Worm (Caenorhabditis elegans) whole organism, L4 larva: ENCODE measurements around the gene H20E11.3.
A peak's percentile ranks its signal among the peaks of the same experiment; 100 is the strongest.

Experiments used
- D1046.2 ChIP-seq: fragments of 200-800 bp; sonication (Bioruptor generic); IDR thresholded peaks from 2 replicates; pipeline ENCODE4 v1.3.6; 2022; ENCODE audit warnings: missing genetic modification characterization, missing compliant biosample characterization
- F49E8.2 ChIP-seq: sonication (generic microtip); optimal IDR thresholded peaks from 2 replicates; lab custom pipeline; 2016; ENCODE audit warnings: missing compliant biosample characterization, mild to moderate bottlenecking, missing genetic modification characterization, borderline replicate concordance
- T20F7.1 ChIP-seq: fragments of 200-800 bp; sonication (Bioruptor generic); optimal IDR thresholded peaks from 2 replicates; lab custom pipeline; 2018; ENCODE audit warnings: mild to moderate bottlenecking, missing genetic modification characterization, missing compliant biosample characterization
- ZK337.2 ChIP-seq: fragments of 200-800 bp; sonication (Bioruptor generic); IDR thresholded peaks from 2 replicates; pipeline ENCODE4 v1.3.6; 2022; ENCODE audit warnings: missing genetic modification reagents, missing genetic modification characterization, missing compliant biosample characterization
- aha-1 ChIP-seq: fragments of 150-350 bp; peaks from one replicate; lab custom pipeline; 2014; ENCODE audit warnings: missing biosample characterization, missing genetic modification characterization
- aly-2 ChIP-seq: sonication (generic microtip); optimal IDR thresholded peaks from 2 replicates; lab custom pipeline; 2018; ENCODE audit warnings: missing biosample characterization, missing genetic modification characterization
- ama-1 ChIP-seq: fragments of 150-350 bp; optimal IDR thresholded peaks from 2 replicates; lab custom pipeline; 2014; ENCODE audit warnings: inconsistent platforms, mixed read lengths
- ceh-20 ChIP-seq: fragments of 200-800 bp; sonication (Bioruptor generic); IDR thresholded peaks from 2 replicates; pipeline ENCODE4 v1.3.6; 2022; ENCODE audit warnings: missing genetic modification reagents, missing genetic modification characterization, missing compliant biosample characterization
- ceh-32 ChIP-seq: sonication (generic microtip); optimal IDR thresholded peaks from 2 replicates; lab custom pipeline; 2016; ENCODE audit warnings: mild to moderate bottlenecking, missing genetic modification characterization, missing compliant biosample characterization; ENCODE audit not compliant: poor library complexity
- ctbp-1 ChIP-seq: fragments of 200-800 bp; sonication (Bioruptor generic); IDR thresholded peaks from 2 replicates; pipeline ENCODE4 v1.3.6; 2022; ENCODE audit warnings: missing genetic modification reagents, missing genetic modification characterization, missing compliant biosample characterization
- daf-16 ChIP-seq, 3 experiments: sonication (generic microtip); optimal IDR thresholded peaks; 2 replicates each; lab custom pipeline; 2016 to 2017; ENCODE audit warnings: missing genetic modification characterization in 3 of 3, missing genetic modification reagents in 3 of 3, mild to moderate bottlenecking in 2 of 3, missing compliant biosample characterization in 2 of 3, missing biosample characterization in 1 of 3, moderate library complexity in 1 of 3
- dmd-8 ChIP-seq: fragments of 200-800 bp; sonication (Bioruptor generic); IDR thresholded peaks from 2 replicates; pipeline ENCODE4 v1.3.6; 2022; ENCODE audit warnings: missing genetic modification characterization, missing compliant biosample characterization
- dpl-1 ChIP-seq: fragments of 150-350 bp; optimal IDR thresholded peaks from 2 replicates; lab custom pipeline; 2014; ENCODE audit warnings: missing biosample characterization, missing genetic modification reagents, missing genetic modification characterization
- egl-27 ChIP-seq: sonication (generic microtip); optimal IDR thresholded peaks from 3 replicates; lab custom pipeline; 2017; ENCODE audit warnings: missing biosample characterization, missing genetic modification reagents, missing genetic modification characterization
- fkh-10 ChIP-seq: fragments of 150-350 bp; optimal IDR thresholded peaks from 2 replicates; lab custom pipeline; 2014; ENCODE audit warnings: missing biosample characterization, missing genetic modification reagents, missing genetic modification characterization
- hif-1 ChIP-seq, 2 experiments: sonication (generic microtip); optimal IDR thresholded peaks; 2 replicates each; lab custom pipeline; 2016 to 2017; ENCODE audit warnings: missing compliant biosample characterization in 2 of 2, missing genetic modification characterization in 2 of 2, missing genetic modification reagents in 2 of 2, missing genotype in 2 of 2, mild to moderate bottlenecking in 1 of 2
- hlh-11 ChIP-seq: fragments of 200-800 bp; sonication (Bioruptor generic); optimal IDR thresholded peaks from 2 replicates; lab custom pipeline; 2018; ENCODE audit warnings: mild to moderate bottlenecking, missing genetic modification characterization, missing compliant biosample characterization
- hlh-30 ChIP-seq: sonication (generic microtip); optimal IDR thresholded peaks from 2 replicates; lab custom pipeline; 2017; ENCODE audit warnings: antibody characterized with exemption, mild to moderate bottlenecking, missing genetic modification characterization, missing compliant biosample characterization; ENCODE audit not compliant: insufficient read depth
- hmg-1.1 ChIP-seq: fragments of 200-800 bp; sonication (Bioruptor generic); IDR thresholded peaks from 2 replicates; pipeline ENCODE4 v1.3.6; 2022; ENCODE audit warnings: missing genetic modification reagents, missing genetic modification characterization, missing compliant biosample characterization
- lim-7 ChIP-seq: fragments of 200-800 bp; sonication (Bioruptor generic); IDR thresholded peaks from 2 replicates; pipeline ENCODE4 v1.3.6; 2022; ENCODE audit warnings: missing genetic modification characterization, missing compliant biosample characterization
- lin-13 ChIP-seq: fragments of 150-350 bp; optimal IDR thresholded peaks from 2 replicates; lab custom pipeline; 2014; ENCODE audit warnings: missing biosample characterization, missing genetic modification reagents, missing genetic modification characterization
- lsy-2 ChIP-seq, 2 experiments: fragments of 150-350 bp in 1 of 2; sonication (generic microtip) in 1 of 2; optimal IDR thresholded peaks; 2 replicates each; lab custom pipeline; 2014 to 2017; ENCODE audit warnings: missing biosample characterization in 2 of 2, missing genetic modification characterization in 2 of 2
- madf-5 ChIP-seq, 2 experiments: fragments of 200-800 bp; sonication (Bioruptor generic); IDR thresholded peaks; 2 replicates each; pipeline ENCODE4 v1.3.6; 2022; ENCODE audit warnings: missing compliant biosample characterization in 2 of 2, missing genetic modification characterization in 2 of 2
- mes-2 ChIP-seq: sonication (generic microtip); optimal IDR thresholded peaks from 2 replicates; lab custom pipeline; 2016; ENCODE audit warnings: missing genotype, mild to moderate bottlenecking, missing genetic modification characterization, missing compliant biosample characterization; ENCODE audit not compliant: poor library complexity, severe bottlenecking
- nhr-28 ChIP-seq: fragments of 150-350 bp; optimal IDR thresholded peaks from 2 replicates; lab custom pipeline; 2014; ENCODE audit warnings: missing biosample characterization, missing genetic modification characterization
- nhr-48 ChIP-seq: sonication (generic microtip); optimal IDR thresholded peaks from 2 replicates; lab custom pipeline; 2016; ENCODE audit warnings: mild to moderate bottlenecking, missing genetic modification characterization, missing compliant biosample characterization
- nhr-6 ChIP-seq: fragments of 150-350 bp; optimal IDR thresholded peaks from 2 replicates; lab custom pipeline; 2014; ENCODE audit warnings: missing biosample characterization, missing genetic modification characterization
- nhr-76 ChIP-seq: fragments of 150-350 bp; optimal IDR thresholded peaks from 2 replicates; lab custom pipeline; 2014; ENCODE audit warnings: missing biosample characterization, missing genetic modification characterization
- nhr-77 ChIP-seq: fragments of 150-350 bp; optimal IDR thresholded peaks from 2 replicates; lab custom pipeline; 2014; ENCODE audit warnings: missing biosample characterization, missing genetic modification characterization
- php-3 ChIP-seq: fragments of 200-800 bp; sonication (Bioruptor generic); IDR thresholded peaks from 2 replicates; pipeline ENCODE4 v1.3.6; 2022; ENCODE audit warnings: missing genetic modification reagents, missing genetic modification characterization, missing compliant biosample characterization
- pqm-1 ChIP-seq: sonication (generic microtip); optimal IDR thresholded peaks from 2 replicates; lab custom pipeline; 2017; ENCODE audit warnings: missing biosample characterization, missing genetic modification characterization
- rbr-2 ChIP-seq: sonication (generic microtip); optimal IDR thresholded peaks from 2 replicates; lab custom pipeline; 2016; ENCODE audit warnings: missing genotype, missing genetic modification characterization, missing compliant biosample characterization
- saeg-2 ChIP-seq: fragments of 200-800 bp; sonication (Bioruptor generic); IDR thresholded peaks from 2 replicates; pipeline ENCODE4 v1.3.6; 2022; ENCODE audit warnings: missing genetic modification reagents, missing genetic modification characterization, missing compliant biosample characterization
- snpc-1.2 ChIP-seq: fragments of 200-800 bp; sonication (Bioruptor generic); IDR thresholded peaks from 2 replicates; pipeline ENCODE4 v1.3.6; 2022; ENCODE audit warnings: missing genetic modification reagents, missing genetic modification characterization, missing compliant biosample characterization
- spr-1 ChIP-seq: sonication (generic microtip); optimal IDR thresholded peaks from 2 replicates; lab custom pipeline; 2016; ENCODE audit warnings: mild to moderate bottlenecking, missing genetic modification characterization, missing compliant biosample characterization
- tag-97 ChIP-seq: fragments of 200-800 bp; sonication (Bioruptor generic); IDR thresholded peaks from 2 replicates; pipeline ENCODE4 v1.3.6; 2022; ENCODE audit warnings: missing genetic modification characterization, missing compliant biosample characterization
- unc-62 ChIP-seq, 3 experiments: fragments of 150-350 bp in 1 of 3; sonication (generic microtip); optimal IDR thresholded peaks in 2 of 3; peaks in 1 of 3; 1 replicate in 1 of 3; 2 replicates in 2 of 3; lab custom pipeline; 2014 to 2017; ENCODE audit warnings: missing biosample characterization in 3 of 3, missing genetic modification characterization in 3 of 3, missing genetic modification reagents in 3 of 3, missing genotype in 1 of 3
- vab-7 ChIP-seq: fragments of 200-800 bp; sonication (Bioruptor generic); IDR thresholded peaks from 2 replicates; pipeline ENCODE4 v1.3.6; 2022; ENCODE audit warnings: missing genetic modification reagents, missing genetic modification characterization, missing compliant biosample characterization
- ztf-11 ChIP-seq: fragments of 150-350 bp; optimal IDR thresholded peaks from 2 replicates; lab custom pipeline; 2014; ENCODE audit warnings: missing biosample characterization, missing genetic modification characterization
- ztf-7 ChIP-seq: fragments of 150-350 bp; optimal IDR thresholded peaks from 2 replicates; lab custom pipeline; 2014; ENCODE audit warnings: missing biosample characterization, missing genetic modification characterization

H20E11.3 gene

DNA sequence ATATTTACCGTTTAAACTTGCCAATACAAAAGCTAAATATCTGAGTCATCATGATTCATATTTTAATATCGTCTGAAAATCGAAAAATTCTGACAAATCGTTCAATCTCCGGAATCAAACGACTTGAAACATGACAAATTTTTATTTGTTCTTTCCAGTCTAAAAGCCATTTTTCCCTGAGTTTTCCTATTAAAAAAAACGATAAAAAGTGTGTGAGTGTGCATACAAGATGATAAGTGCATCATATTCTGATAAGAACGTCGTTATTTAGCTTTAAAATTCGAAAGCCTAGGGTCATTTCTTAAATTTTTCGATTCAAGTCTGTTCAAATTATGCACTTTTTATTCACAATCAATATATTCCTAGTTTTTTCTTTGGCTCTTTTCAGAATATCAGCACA lies 5.3 kb downstream of the H20E11.3 start, which contains the start of gene H20E11.1 (continued):
- no peak for TF ChIP-seq daf-16 (GFP tag; optimal IDR thresholded peaks at IDR 0.05; lab: Kevin White, UChicago)
- peak; percentile 30 for TF ChIP-seq daf-16 (tag; optimal IDR thresholded peaks at IDR 0.05; lab: Kevin White, UChicago)
- no peak for TF ChIP-seq madf-5 (GFP tag; IDR thresholded peaks at IDR 0.05; lab: Robert Waterston, UW)

DNA sequence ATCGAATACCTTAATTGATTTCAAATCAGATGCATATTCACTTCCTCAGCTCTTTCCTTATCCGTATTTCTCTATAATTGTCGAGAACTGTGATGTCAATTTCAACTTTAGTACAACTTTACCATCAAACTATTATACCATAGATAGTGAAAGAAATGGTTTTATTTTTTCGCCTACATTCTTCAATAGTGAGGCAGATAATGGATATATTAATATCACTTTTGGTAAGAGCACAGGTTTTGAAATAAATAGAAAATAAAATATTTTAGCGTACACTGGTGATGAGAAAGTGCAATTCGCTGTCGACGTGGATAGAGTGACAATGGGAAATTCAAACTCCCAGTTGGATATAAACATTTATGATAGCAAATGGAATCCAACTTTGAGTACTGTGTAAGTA lies 7.6 kb downstream of the H20E11.3 start:
- TF ChIP-seq D1046.2 (GFP tag; lab: Robert Waterston, UW) (no peak), unc-62 (GFP tag; optimal IDR thresholded peaks at IDR 0.05 in 1 of 2; lab: Kevin White, UChicago) (peak in 1 of 2 experiments; percentile 94), unc-62 (tag; optimal IDR thresholded peaks at IDR 0.05; lab: Kevin White, UChicago) (no peak)
- TF ChIP-seq, all 104 proteins: peak for 1

DNA sequence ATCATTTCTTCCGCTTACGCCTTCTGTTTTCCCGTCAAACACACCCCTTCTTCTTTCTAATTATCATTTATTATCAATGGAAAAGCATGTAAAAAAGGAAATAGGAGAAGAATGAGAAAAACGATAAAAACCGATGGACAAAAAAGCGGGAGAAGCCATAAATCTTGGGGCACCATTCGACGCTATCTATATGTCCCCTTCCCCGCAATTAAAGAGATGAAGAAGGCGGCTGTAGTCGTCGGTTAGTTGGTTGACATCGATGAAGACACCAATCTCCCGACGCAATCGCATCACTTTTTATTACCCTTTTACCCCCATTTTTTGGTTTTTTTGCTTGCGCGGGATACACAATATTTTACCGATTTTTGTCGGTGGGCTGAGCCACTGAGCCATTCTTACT lies 9.0 kb downstream of the H20E11.3 start:
- no peak for TF ChIP-seq ama-1 (lab: Kevin White, UChicago)
- TF ChIP-seq ceh-32 = no peak
- peak; percentile 61; the same call in 1 of the 2 replicates for TF ChIP-seq ceh-20 (GFP tag; lab: Robert Waterston, UW)
- 0 out of 2 replicates have a peak, but pooled peaks have one; percentile 33 for TF ChIP-seq php-3 (GFP tag; lab: Robert Waterston, UW)
- TF ChIP-seq ztf-7 (tag; lab: Kevin White, UChicago) = no peak
- no peak for TF ChIP-seq aly-2 (tag; lab: Kevin White, UChicago)
- peak; percentile 20 for TF ChIP-seq nhr-28
- TF ChIP-seq hlh-11 (tag; lab: Kevin White, UChicago) = peak; percentile 33

DNA sequence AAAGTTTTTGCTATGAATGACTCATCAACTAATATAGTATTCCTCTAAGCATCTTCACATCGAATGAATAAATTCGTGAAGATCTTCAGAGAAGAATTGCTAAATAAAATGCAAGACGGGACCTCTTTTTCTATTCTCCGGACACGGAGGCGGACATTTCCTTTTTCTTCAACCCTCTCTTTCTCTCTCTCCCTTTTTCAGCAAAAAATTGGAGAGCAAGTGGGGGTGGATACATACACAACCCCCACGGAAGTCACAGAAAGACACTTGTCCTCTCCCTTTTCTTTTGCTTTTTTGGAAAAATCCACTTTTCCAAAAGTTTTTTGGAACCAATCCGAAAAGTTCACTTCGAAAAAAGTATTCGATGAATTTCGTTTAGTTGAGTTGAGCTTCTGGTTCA lies 10.1 kb downstream of the H20E11.3 start:
- no peak for TF ChIP-seq spr-1 (tag; lab: Kevin White, UChicago)
- no peak for TF ChIP-seq F49E8.2 (tag; lab: Kevin White, UChicago)
- TF ChIP-seq ZK337.2 (GFP tag; lab: Robert Waterston, UW) = peak; percentile 62; the same call in 1 of the 2 replicates
- TF ChIP-seq dmd-8 = no peak
- peak; percentile 86 for TF ChIP-seq fkh-10 (GFP tag; lab: Kevin White, UChicago)

DNA sequence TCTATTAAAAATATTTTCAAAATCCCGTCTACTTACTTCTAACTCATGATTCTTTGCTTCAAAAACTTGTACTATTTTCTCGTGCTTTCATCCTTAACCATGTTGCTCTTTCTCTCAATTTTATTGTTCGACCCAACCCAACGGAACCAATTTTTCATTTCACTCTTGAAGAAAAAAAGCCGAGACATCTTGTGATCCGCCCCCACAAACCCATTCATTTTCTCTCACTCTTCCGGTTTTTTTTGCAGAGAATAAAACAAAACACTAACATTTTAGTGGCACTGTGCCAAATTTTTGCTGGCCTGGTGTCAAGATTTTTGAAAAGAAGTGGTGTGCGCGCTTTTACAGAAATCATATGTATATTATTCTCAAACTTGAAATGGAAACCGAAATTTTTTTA lies 12.2 kb downstream of the H20E11.3 start:
- TF ChIP-seq ceh-20 (GFP tag; lab: Robert Waterston, UW) (0 out of 2 replicates have a peak, but pooled peaks have one; percentile 43), aha-1 (tag; lab: Kevin White, UChicago) (peak; percentile 92), hlh-30 (peak; percentile 35), nhr-48 (tag; lab: Kevin White, UChicago) (no peak), lim-7 (GFP tag; lab: Robert Waterston, UW) (no peak), fkh-10 (GFP tag; lab: Kevin White, UChicago) (no peak), ztf-7 (tag; lab: Kevin White, UChicago) (no peak), ztf-11 (tag; lab: Kevin White, UChicago) (no peak)

DNA sequence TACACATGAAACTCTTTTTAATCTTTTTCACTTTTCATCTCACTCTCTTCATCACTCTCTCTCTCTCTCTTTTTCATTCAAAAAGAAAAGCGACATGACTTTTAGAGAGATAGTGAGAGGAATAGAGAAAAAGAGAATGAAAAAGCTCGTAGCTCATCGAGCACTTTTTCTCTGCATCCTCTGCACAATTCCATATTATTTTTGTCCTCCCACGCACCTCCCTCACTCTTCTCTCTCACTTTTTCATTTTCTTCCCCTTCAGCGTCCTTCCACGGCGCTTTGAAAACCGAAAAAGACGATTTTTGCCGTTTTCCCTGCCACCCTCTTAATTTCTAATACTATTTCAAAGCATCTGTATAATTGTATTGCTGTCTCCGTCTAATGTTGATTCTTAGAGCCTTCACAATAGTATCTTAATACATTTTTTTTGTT lies 14.5 kb downstream of the H20E11.3 start:
- peak; percentile 82 for TF ChIP-seq rbr-2 (tag; lab: Kevin White, UChicago)
- TF ChIP-seq hlh-30 = peak; percentile 80
- no peak for TF ChIP-seq egl-27 (tag; lab: Kevin White, UChicago)
- peak; percentile 56 for TF ChIP-seq nhr-76 (tag; lab: Kevin White, UChicago)
- TF ChIP-seq saeg-2 (GFP tag; lab: Robert Waterston, UW) = peak; percentile 70; the same call in 1 of the 2 replicates
- no peak for TF ChIP-seq lin-13
- no peak for TF ChIP-seq tag-97 (GFP tag; lab: Robert Waterston, UW)
- peak in 1 of 2 experiments; percentile 93 for TF ChIP-seq hif-1 (tag; optimal IDR thresholded peaks at IDR 0.05; lab: Kevin White, UChicago)
- peak; percentile 28 for TF ChIP-seq dpl-1
- peak; percentile 79 for TF ChIP-seq hmg-1.1 (GFP tag; lab: Robert Waterston, UW)
- peak; percentile 55 for TF ChIP-seq T20F7.1 (GFP tag; lab: Kevin White, UChicago)
- peak; percentile 52 for TF ChIP-seq nhr-77 (tag; lab: Kevin White, UChicago)
- TF ChIP-seq ctbp-1 (GFP tag; lab: Robert Waterston, UW) = peak; percentile 84
- peak; percentile 1 for TF ChIP-seq mes-2 (tag; lab: Kevin White, UChicago)
- TF ChIP-seq vab-7 (GFP tag; lab: Robert Waterston, UW) = peak; percentile 27; the same call in 1 of the 2 replicates
- TF ChIP-seq lsy-2 (tag; optimal IDR thresholded peaks at IDR 0.05; lab: Kevin White, UChicago) = peak; percentile 48 to 80
- TF ChIP-seq php-3 (GFP tag; lab: Robert Waterston, UW) = peak; percentile 70
- TF ChIP-seq nhr-6 (tag; lab: Kevin White, UChicago) = peak; percentile 75
- peak; percentile 67 for TF ChIP-seq nhr-28
- TF ChIP-seq snpc-1.2 (GFP tag; lab: Robert Waterston, UW) = no peak
- TF ChIP-seq pqm-1 = peak; percentile 46
